Fruit fly (Drosophila melanogaster) Kc167 (cell line): ENCODE measurements around the gene EMC10.

ENCODE experiments used
- Myc ChIP-seq: fragments of >200 bp; optimal IDR thresholded peaks from 2 replicates; lab custom pipeline; 2017; ENCODE audit warnings: missing external identifiers
- Sin3A ChIP-seq: fragments of >200 bp; optimal IDR thresholded peaks from 2 replicates; lab custom pipeline; 2018; ENCODE audit warnings: missing external identifiers
- h ChIP-seq: fragments of >200 bp; optimal IDR thresholded peaks from 3 replicates; lab custom pipeline; 2018; ENCODE audit warnings: missing external identifiers
- ttk ChIP-seq: sonication (Bioruptor generic); optimal IDR thresholded peaks from 2 replicates; lab custom pipeline; 2017; ENCODE audit warnings: missing external identifiers

DNA sequence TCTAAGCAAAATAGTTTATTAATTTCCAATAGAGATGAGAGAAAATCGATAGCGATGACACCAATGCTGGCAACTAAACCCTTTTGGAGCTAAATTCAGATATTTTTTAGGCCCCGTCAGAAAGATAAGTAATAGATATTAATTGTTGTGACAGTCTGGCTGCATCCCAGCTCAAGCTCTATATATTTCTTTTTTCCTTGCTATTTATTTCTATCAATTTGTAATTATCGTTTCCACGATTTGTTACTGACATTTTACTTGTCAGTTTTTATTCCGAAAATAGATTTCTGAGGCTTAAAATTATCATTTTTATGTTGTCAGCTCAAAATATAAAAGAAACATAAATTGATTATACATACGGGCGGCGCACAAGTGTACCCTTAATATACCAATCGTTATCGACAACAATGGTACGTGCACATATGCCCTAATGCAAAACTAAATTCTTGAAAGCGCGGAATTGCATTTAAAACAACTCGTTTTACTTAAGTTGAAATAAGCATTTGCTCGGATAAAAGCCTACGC is 5.0 kb upstream of the EMC10 start, which contains the start of the genes CRIF and SMC5:
- TF ChIP-seq ttk (lab: Kevin White, UChicago) (no peak), h (no peak), Myc (no peak), Sin3A (lab: Kevin White, UChicago) (no peak)
